Fruit fly (Drosophila melanogaster) ovary, adult (tissue): ENCODE results near the gene CkIIalpha-i3.

Source experiments
- CG17801 ChIP-seq: fragments of 200-800 bp; optimal IDR thresholded peaks from 2 replicates; lab custom pipeline; 2019; ENCODE audit warnings: missing biosample characterization, mild to moderate bottlenecking, missing genetic modification characterization, moderate library complexity; ENCODE audit not compliant: partially characterized antibody

CkIIalpha-i3 gene

dm6 chr3L:710345-710822, at the start of gene CkIIalpha-i3:
Gene CkIIalpha-i3, minus strand, starts transcription at chr3L:710607.
- TF ChIP-seq CG17801 (GFP tag; lab: Kevin White, UChicago), result no peak

dm6 chr3L:760201-760600, 49.8 kb upstream of the CkIIalpha-i3 start:
- no peak for TF ChIP-seq CG17801 (GFP tag; lab: Kevin White, UChicago)

dm6 chr3L:758516-758915, 48.1 kb upstream of the CkIIalpha-i3 start:
- TF ChIP-seq CG17801 (GFP tag; lab: Kevin White, UChicago), result no peak

dm6 chr3L:756372-756771, 46.0 kb upstream of the CkIIalpha-i3 start:
- no peak for TF ChIP-seq CG17801 (GFP tag; lab: Kevin White, UChicago)

- TF ChIP-seq CG17801 (GFP tag; lab: Kevin White, UChicago), result no peak
Observed at dm6 chr3L:755259-755658, 44.9 kb upstream of the CkIIalpha-i3 start, which contains the start of gene hng3. Gene hng3, minus strand, starts transcription at chr3L:755489.

- TF ChIP-seq CG17801 (GFP tag; lab: Kevin White, UChicago), result no peak
Observed at dm6 chr3L:754612-755011, 44.2 kb upstream of the CkIIalpha-i3 start.

dm6 chr3L:753568-754156, 43.3 kb upstream of the CkIIalpha-i3 start:
- TF ChIP-seq CG17801 (GFP tag; lab: Kevin White, UChicago), result no peak

dm6 chr3L:751516-752125, 41.2 kb upstream of the CkIIalpha-i3 start:
- peak; percentile 80 for TF ChIP-seq CG17801 (GFP tag; lab: Kevin White, UChicago)

dm6 chr3L:750614-751293, 40.3 kb upstream of the CkIIalpha-i3 start:
- no peak for TF ChIP-seq CG17801 (GFP tag; lab: Kevin White, UChicago)

dm6 chr3L:749199-749538, 38.8 kb upstream of the CkIIalpha-i3 start, which contains the start of gene emc:
Gene emc, plus strand, starts transcription at chr3L:749400.
- peak; percentile 89 for TF ChIP-seq CG17801 (GFP tag; lab: Kevin White, UChicago)

dm6 chr3L:748329-749198, 38.2 kb upstream of the CkIIalpha-i3 start:
- no peak for TF ChIP-seq CG17801 (GFP tag; lab: Kevin White, UChicago)

dm6 chr3L:747716-748328, 37.4 kb upstream of the CkIIalpha-i3 start:
- TF ChIP-seq CG17801 (GFP tag; lab: Kevin White, UChicago), result no peak

- TF ChIP-seq CG17801 (GFP tag; lab: Kevin White, UChicago), result no peak
Observed at dm6 chr3L:747008-747407, 36.6 kb upstream of the CkIIalpha-i3 start.

dm6 chr3L:746345-746932, 36.0 kb upstream of the CkIIalpha-i3 start:
- TF ChIP-seq CG17801 (GFP tag; lab: Kevin White, UChicago), result no peak
